Fruit fly (Drosophila melanogaster) whole organism, wandering third instar larva: ENCODE measurements around the gene Gr93c.

Source experiments
- Abd-B ChIP-seq: fragments of >200 bp; optimal IDR thresholded peaks from 2 replicates; lab custom pipeline; 2017; ENCODE audit warnings: missing biosample characterization, missing genetic modification characterization
- CG32264 ChIP-seq: fragments of 200-800 bp; sonication (Bioruptor generic); optimal IDR thresholded peaks from 2 replicates; lab custom pipeline; 2016; ENCODE audit warnings: missing biosample characterization, missing genetic modification characterization
- CG9705 ChIP-seq: fragments of 200-800 bp; sonication (Bioruptor generic); optimal IDR thresholded peaks from 2 replicates; lab custom pipeline; 2018; ENCODE audit warnings: missing biosample characterization, mild to moderate bottlenecking, missing genetic modification characterization
- CrebA ChIP-seq: fragments of 200-800 bp; sonication (Bioruptor generic); optimal IDR thresholded peaks from 2 replicates; lab custom pipeline; 2016; ENCODE audit warnings: missing biosample characterization, mild to moderate bottlenecking, missing genetic modification characterization, borderline replicate concordance
- Dfd ChIP-seq: fragments of >200 bp; optimal IDR thresholded peaks from 2 replicates; lab custom pipeline; 2017; ENCODE audit warnings: missing biosample characterization, missing genetic modification characterization
- GATAd ChIP-seq: sonication (Bioruptor generic); optimal IDR thresholded peaks from 2 replicates; lab custom pipeline; 2016; ENCODE audit warnings: missing biosample characterization, missing genetic modification characterization
- HLH106 ChIP-seq: fragments of 200-800 bp; optimal IDR thresholded peaks from 3 replicates; lab custom pipeline; 2019; ENCODE audit warnings: missing biosample characterization, mild to moderate bottlenecking, missing genetic modification characterization, moderate library complexity
- Hnf4 ChIP-seq: fragments of 200-800 bp; sonication (Bioruptor generic); optimal IDR thresholded peaks from 2 replicates; lab custom pipeline; 2016; ENCODE audit warnings: missing biosample characterization, mild to moderate bottlenecking, missing genetic modification characterization
- Hr78 ChIP-seq: fragments of >200 bp; optimal IDR thresholded peaks from 2 replicates; lab custom pipeline; 2017; ENCODE audit warnings: missing biosample characterization, missing genetic modification characterization
- Hr83 ChIP-seq: fragments of 200-300 bp; sonication (Bioruptor generic); optimal IDR thresholded peaks from 2 replicates; lab custom pipeline; 2016; ENCODE audit warnings: missing biosample characterization, mild to moderate bottlenecking, missing genetic modification characterization, moderate library complexity; ENCODE audit not compliant: poor library complexity, severe bottlenecking
- Jra ChIP-seq: sonication (Bioruptor generic); optimal IDR thresholded peaks from 2 replicates; lab custom pipeline; 2016; ENCODE audit warnings: missing biosample characterization, missing genetic modification characterization
- Mio ChIP-seq: sonication (Bioruptor generic); optimal IDR thresholded peaks from 2 replicates; lab custom pipeline; 2016; ENCODE audit warnings: missing biosample characterization, missing genetic modification characterization
- Myc ChIP-seq: fragments of >200 bp; optimal IDR thresholded peaks from 2 replicates; lab custom pipeline; 2017
- N ChIP-seq: fragments of >200 bp; optimal IDR thresholded peaks from 2 replicates; lab custom pipeline; 2018; ENCODE audit warnings: missing biosample characterization, missing external identifiers, missing genetic modification characterization
- OdsH ChIP-seq: fragments of 200-800 bp; sonication (Bioruptor generic); optimal IDR thresholded peaks from 2 replicates; lab custom pipeline; 2016; ENCODE audit warnings: missing biosample characterization, mild to moderate bottlenecking, missing genetic modification characterization
- Rel ChIP-seq, 2 experiments: fragments of 200-800 bp; sonication (Bioruptor generic) in 1 of 2; optimal IDR thresholded peaks; 2 replicates in 1 of 2; 3 replicates in 1 of 2; lab custom pipeline; 2016 to 2019; ENCODE audit warnings: mild to moderate bottlenecking in 2 of 2, missing biosample characterization in 2 of 2, missing genetic modification characterization in 2 of 2, moderate library complexity in 1 of 2
- Sp1 ChIP-seq: fragments of 200-800 bp; sonication (Bioruptor generic); optimal IDR thresholded peaks from 3 replicates; lab custom pipeline; 2019; ENCODE audit warnings: missing biosample characterization, mild to moderate bottlenecking, missing genetic modification characterization, moderate library complexity
- Vsx2 ChIP-seq: fragments of 200-300, 225-300 bp; sonication (Bioruptor generic); optimal IDR thresholded peaks from 2 replicates; lab custom pipeline; 2018; ENCODE audit warnings: missing biosample characterization, missing genetic modification characterization; ENCODE audit not compliant: partially characterized antibody
- br ChIP-seq: fragments of 200-800 bp; sonication (Bioruptor generic); optimal IDR thresholded peaks from 2 replicates; lab custom pipeline; 2016; ENCODE audit warnings: missing biosample characterization, missing genetic modification characterization
- brk ChIP-seq: fragments of 200-800 bp; sonication (Bioruptor generic); optimal IDR thresholded peaks from 2 replicates; lab custom pipeline; 2016; ENCODE audit warnings: missing biosample characterization, mild to moderate bottlenecking, missing genetic modification characterization
- dl ChIP-seq, 2 experiments: fragments of 175-275, 200-275 bp in 1 of 2; fragments of 200-275 bp in 1 of 2; sonication (Bioruptor generic); optimal IDR thresholded peaks; lab custom pipeline; 2018; ENCODE audit warnings: mild to moderate bottlenecking in 2 of 2, missing biosample characterization in 2 of 2, missing genetic modification characterization in 2 of 2, moderate library complexity in 2 of 2; ENCODE audit not compliant: partially characterized antibody in 2 of 2, insufficient read depth in 1 of 2
- dsf ChIP-seq: sonication (Bioruptor generic); optimal IDR thresholded peaks from 2 replicates; lab custom pipeline; 2016; ENCODE audit warnings: missing biosample characterization, missing genetic modification characterization, borderline replicate concordance
- foxo ChIP-seq, 2 experiments: fragments of 200-800 bp; sonication (Bioruptor generic); optimal IDR thresholded peaks; 2 replicates in 1 of 2; 3 replicates in 1 of 2; lab custom pipeline; 2016 to 2017; ENCODE audit warnings: missing biosample characterization in 2 of 2, missing genetic modification characterization in 2 of 2
- h ChIP-seq: fragments of 200-800 bp; sonication (Bioruptor generic); optimal IDR thresholded peaks from 3 replicates; lab custom pipeline; 2016; ENCODE audit warnings: missing biosample characterization, mild to moderate bottlenecking, missing genetic modification characterization
- jim ChIP-seq: fragments of 175-275, 200-325 bp; sonication (Bioruptor generic); optimal IDR thresholded peaks from 2 replicates; lab custom pipeline; 2016; ENCODE audit warnings: missing biosample characterization, mild to moderate bottlenecking, missing genetic modification characterization
- lola ChIP-seq: fragments of >200 bp; optimal IDR thresholded peaks from 2 replicates; lab custom pipeline; 2017; ENCODE audit warnings: missing biosample characterization, missing genetic modification characterization
- pan ChIP-seq: fragments of >200 bp; optimal IDR thresholded peaks from 2 replicates; lab custom pipeline; 2017
- sv ChIP-seq: fragments of 200-800 bp; sonication (Bioruptor generic); optimal IDR thresholded peaks from 3 replicates; lab custom pipeline; 2016; ENCODE audit warnings: missing biosample characterization, missing genetic modification characterization
- usp ChIP-seq: fragments of >200 bp; optimal IDR thresholded peaks from 2 replicates; lab custom pipeline; 2017; ENCODE audit warnings: missing biosample characterization, missing genetic modification characterization
- woc ChIP-seq: sonication (Bioruptor generic); optimal IDR thresholded peaks from 2 replicates; lab custom pipeline; 2016; ENCODE audit warnings: missing biosample characterization, mild to moderate bottlenecking, missing genetic modification characterization

Gr93c gene

dm6 chr3R:21864484-21864883 is 19.4 kb upstream of the Gr93c start:
- TF ChIP-seq Hnf4 (no peak), HLH106 (tag; lab: Kevin White, UChicago) (no peak), GATAd (GFP tag; lab: Kevin White, UChicago) (no peak), Jra (GFP tag; lab: Kevin White, UChicago) (no peak), pan (lab: Kevin White, UChicago) (no peak), h (GFP tag; lab: Kevin White, UChicago) (no peak), OdsH (GFP tag; lab: Kevin White, UChicago) (no peak), jim (GFP tag; lab: Kevin White, UChicago) (no peak), CG9705 (GFP tag; lab: Kevin White, UChicago) (no peak), Mio (no peak), woc (GFP tag; lab: Kevin White, UChicago) (no peak)
- TF ChIP-seq, all 38 proteins: peak for 0

- no peak for TF ChIP-seq lola
- TF ChIP-seq Rel (GFP tag; optimal IDR thresholded peaks at IDR 0.05; lab: Kevin White, UChicago), result no peak
- TF ChIP-seq Rel (tag; optimal IDR thresholded peaks at IDR 0.05; lab: Kevin White, UChicago), result peak; percentile 12
Observed at dm6 chr3R:21863817-21864384, 18.8 kb upstream of the Gr93c start.

DNA sequence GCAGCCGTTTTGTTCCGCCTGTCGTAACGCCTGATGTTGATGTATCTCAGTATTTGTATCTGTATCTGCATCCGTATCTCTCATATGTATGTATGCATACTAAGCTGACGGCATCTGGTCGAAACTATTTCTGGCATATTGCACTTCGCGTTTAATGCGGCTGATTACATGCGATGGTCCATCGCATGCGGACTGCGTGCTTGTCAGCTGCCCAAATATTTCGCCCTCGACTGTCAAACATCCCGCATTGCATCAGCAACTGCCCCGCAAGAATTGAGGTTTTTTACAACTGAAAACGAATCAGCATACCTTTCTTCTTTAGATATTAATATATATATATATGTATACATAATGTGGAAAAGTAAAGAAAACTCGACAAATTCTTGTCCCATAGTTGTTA is 17.8 kb upstream of the Gr93c start:
- TF ChIP-seq OdsH (GFP tag; lab: Kevin White, UChicago), result no peak
- no peak for TF ChIP-seq Abd-B (GFP tag; lab: Kevin White, UChicago)
- TF ChIP-seq sv (GFP tag; lab: Kevin White, UChicago), result no peak
- TF ChIP-seq GATAd (GFP tag; lab: Kevin White, UChicago), result no peak
- no peak for TF ChIP-seq N
- no peak for TF ChIP-seq brk (GFP tag; lab: Kevin White, UChicago)
- no peak for TF ChIP-seq Hnf4
- no peak for TF ChIP-seq CrebA (GFP tag; lab: Kevin White, UChicago)
- TF ChIP-seq dsf (GFP tag; lab: Kevin White, UChicago), result no peak
- TF ChIP-seq usp (GFP tag; lab: Kevin White, UChicago), result no peak
- no peak for TF ChIP-seq woc (GFP tag; lab: Kevin White, UChicago)
- TF ChIP-seq CG32264 (GFP tag; lab: Kevin White, UChicago), result no peak
- TF ChIP-seq Dfd (GFP tag; lab: Kevin White, UChicago), result no peak
- TF ChIP-seq Myc, result no peak
- no peak for TF ChIP-seq jim (GFP tag; lab: Kevin White, UChicago)
- TF ChIP-seq, all 38 proteins: peak for 0

- TF ChIP-seq Sp1, result no peak
- no peak for TF ChIP-seq Mio
- TF ChIP-seq foxo (GFP tag; optimal IDR thresholded peaks at IDR 0.05; lab: Kevin White, UChicago), result no peak
- TF ChIP-seq usp (GFP tag; lab: Kevin White, UChicago), result no peak
- TF ChIP-seq pan (lab: Kevin White, UChicago), result no peak
- no peak for TF ChIP-seq sv (GFP tag; lab: Kevin White, UChicago)
- no peak for TF ChIP-seq dl (GFP tag; optimal IDR thresholded peaks at IDR 0.05; lab: Kevin White, UChicago; ENCODE audit: insufficient read depth in 1 of 2, partially characterized antibody in 2 of 2)
- no peak for TF ChIP-seq Dfd (GFP tag; lab: Kevin White, UChicago)
- no peak for TF ChIP-seq brk (GFP tag; lab: Kevin White, UChicago)
- TF ChIP-seq GATAd (GFP tag; lab: Kevin White, UChicago), result no peak
- no peak for TF ChIP-seq woc (GFP tag; lab: Kevin White, UChicago)
- TF ChIP-seq Hr78 (GFP tag; lab: Kevin White, UChicago), result no peak
- TF ChIP-seq Hr83 (GFP tag; lab: Kevin White, UChicago), result no peak
- no peak for TF ChIP-seq br
- TF ChIP-seq Vsx2 (GFP tag; lab: Kevin White, UChicago), result no peak
- TF ChIP-seq Rel (GFP tag; optimal IDR thresholded peaks at IDR 0.05; lab: Kevin White, UChicago), result no peak
- no peak for TF ChIP-seq Rel (tag; optimal IDR thresholded peaks at IDR 0.05; lab: Kevin White, UChicago)
Observed at dm6 chr3R:21862137-21862850, 17.2 kb upstream of the Gr93c start.
